Fruit fly (Drosophila melanogaster) whole organism: ENCODE data around the gene slow.

Experiments used
- CG8478 ChIP-seq: fragments of >200 bp; optimal IDR thresholded peaks from 2 replicates; lab custom pipeline; 2018; ENCODE audit warnings: inconsistent platforms
- Dll ChIP-seq: fragments of >200 bp; optimal IDR thresholded peaks from 2 replicates; lab custom pipeline; 2017
- EcR ChIP-seq, 2 experiments: fragments of >200 bp; optimal IDR thresholded peaks; 2 replicates each; lab custom pipeline; 2017; ENCODE audit warnings: missing biosample characterization in 2 of 2, missing genetic modification characterization in 2 of 2, missing genetic modification reagents in 2 of 2
- pan ChIP-seq: fragments of >200 bp; optimal IDR thresholded peaks from 2 replicates; lab custom pipeline; 2017
- psq ChIP-seq: fragments of >200 bp; optimal IDR thresholded peaks from 2 replicates; lab custom pipeline; 2017
- usp ChIP-seq: fragments of >200 bp; optimal IDR thresholded peaks from 2 replicates; lab custom pipeline; 2017; ENCODE audit warnings: missing biosample characterization, missing genetic modification characterization, mixed read lengths

The slow gene

DNA sequence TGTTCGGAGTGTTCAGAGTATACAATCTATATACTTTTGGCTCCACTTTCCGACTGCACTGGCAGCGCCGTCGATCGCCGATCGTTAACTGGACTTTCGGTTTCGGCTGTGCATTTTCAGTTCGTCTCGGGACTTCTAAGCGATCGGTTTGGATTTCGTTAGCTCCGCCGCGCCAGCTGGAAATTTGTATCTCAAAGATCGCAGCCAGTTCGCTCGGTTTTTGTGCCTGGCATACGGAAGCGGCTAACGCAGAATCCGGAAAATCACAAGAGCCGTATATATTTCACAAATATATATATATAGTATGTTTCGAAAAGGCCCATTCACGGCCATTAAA, at the start of gene slow:
Gene slow, plus strand, starts transcription at position 117 of the 337 bp plus-strand sequence.
- TF ChIP-seq usp (GFP tag; lab: Kevin White, UChicago) (no peak), EcR (GFP tag; optimal IDR thresholded peaks at IDR 0.05; lab: Kevin White, UChicago) (no peak), pan (lab: Kevin White, UChicago) (no peak)

DNA sequence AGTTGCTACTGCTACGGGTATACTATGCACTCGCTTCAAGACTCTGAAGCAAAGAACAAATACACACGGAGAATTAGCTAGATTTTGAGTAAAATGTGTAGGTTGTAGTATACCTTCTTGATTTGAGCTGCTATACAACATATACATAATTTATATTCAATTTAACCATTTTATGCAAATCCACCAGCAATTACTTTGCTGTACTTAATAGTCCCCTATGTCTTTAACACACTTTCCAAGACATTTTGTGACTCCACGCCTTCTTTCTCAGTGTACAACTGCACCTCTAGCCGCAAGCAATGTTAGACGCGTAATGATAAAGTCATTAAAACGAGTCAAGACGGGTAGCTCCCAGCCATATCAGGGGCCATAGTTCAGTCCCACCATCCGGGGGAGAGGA, 47.7 kb upstream of the slow start:
- no peak for TF ChIP-seq CG8478 (lab: Kevin White, UChicago)
- TF ChIP-seq usp (GFP tag; lab: Kevin White, UChicago), result no peak
- no peak for TF ChIP-seq EcR (GFP tag; optimal IDR thresholded peaks at IDR 0.05; lab: Kevin White, UChicago)
- TF ChIP-seq pan (lab: Kevin White, UChicago), result no peak
- TF ChIP-seq Dll (lab: Kevin White, UChicago), result no peak
- no peak for TF ChIP-seq psq (lab: Kevin White, UChicago)

dm6 chr3L:4339525-4339924, 44.7 kb upstream of the slow start:
- no peak for TF ChIP-seq Dll (lab: Kevin White, UChicago)
- no peak for TF ChIP-seq usp (GFP tag; lab: Kevin White, UChicago)
- no peak for TF ChIP-seq CG8478 (lab: Kevin White, UChicago)
- TF ChIP-seq psq (lab: Kevin White, UChicago), result no peak
- no peak for TF ChIP-seq pan (lab: Kevin White, UChicago)
- TF ChIP-seq EcR (GFP tag; optimal IDR thresholded peaks at IDR 0.05; lab: Kevin White, UChicago), result no peak

dm6 chr3L:4340227-4340626, 44.0 kb upstream of the slow start:
- no peak for TF ChIP-seq CG8478 (lab: Kevin White, UChicago)
- no peak for TF ChIP-seq Dll (lab: Kevin White, UChicago)
- no peak for TF ChIP-seq usp (GFP tag; lab: Kevin White, UChicago)
- TF ChIP-seq pan (lab: Kevin White, UChicago), result no peak
- TF ChIP-seq EcR (GFP tag; optimal IDR thresholded peaks at IDR 0.05; lab: Kevin White, UChicago), result no peak

DNA sequence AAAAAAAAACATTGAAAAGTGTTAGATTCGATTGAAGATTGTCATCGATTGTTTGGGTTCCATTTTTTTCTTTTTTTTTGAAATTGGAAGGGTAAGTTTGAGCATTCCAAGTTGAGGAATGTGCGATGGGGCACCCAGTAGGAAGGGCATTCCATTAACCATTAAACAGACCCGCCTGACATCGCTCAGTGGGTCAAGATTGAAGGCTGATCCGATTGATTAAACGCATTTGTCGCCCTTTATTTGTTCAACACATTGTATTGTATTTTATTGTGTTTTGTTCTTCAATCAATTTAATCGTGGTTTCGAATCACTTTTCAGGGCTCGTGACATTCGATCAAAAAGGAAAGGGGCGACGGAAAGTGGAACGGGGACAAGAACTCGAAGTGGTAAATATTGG, 43.2 kb upstream of the slow start:
- TF ChIP-seq usp (GFP tag; lab: Kevin White, UChicago), result no peak
- TF ChIP-seq pan (lab: Kevin White, UChicago), result no peak
- no peak for TF ChIP-seq psq (lab: Kevin White, UChicago)
- no peak for TF ChIP-seq Dll (lab: Kevin White, UChicago)
- no peak for TF ChIP-seq CG8478 (lab: Kevin White, UChicago)
- TF ChIP-seq EcR (GFP tag; optimal IDR thresholded peaks at IDR 0.05; lab: Kevin White, UChicago), result no peak

DNA sequence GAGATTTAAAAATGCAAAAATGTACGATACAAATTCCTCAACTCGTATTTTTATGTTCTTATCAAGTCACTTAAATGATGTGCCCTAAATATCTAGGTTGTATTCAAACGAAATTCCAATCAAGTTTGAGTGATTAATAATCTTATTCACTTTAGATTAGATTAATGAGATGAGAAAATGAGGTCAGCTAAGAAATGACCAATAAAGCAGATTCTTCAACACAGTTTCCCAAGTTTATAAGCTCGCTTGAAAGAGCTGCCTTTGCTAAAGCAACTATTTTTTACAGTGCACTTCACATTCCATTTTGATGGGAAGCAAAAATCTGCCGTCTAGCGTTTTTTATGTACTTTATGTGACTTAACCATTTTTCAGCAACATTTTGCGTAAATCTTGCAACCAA, 37.9 kb upstream of the slow start:
- TF ChIP-seq psq (lab: Kevin White, UChicago) (no peak), usp (GFP tag; lab: Kevin White, UChicago) (no peak), pan (lab: Kevin White, UChicago) (no peak), EcR (GFP tag; optimal IDR thresholded peaks at IDR 0.05; lab: Kevin White, UChicago) (no peak), Dll (lab: Kevin White, UChicago) (no peak), CG8478 (lab: Kevin White, UChicago) (no peak)

DNA sequence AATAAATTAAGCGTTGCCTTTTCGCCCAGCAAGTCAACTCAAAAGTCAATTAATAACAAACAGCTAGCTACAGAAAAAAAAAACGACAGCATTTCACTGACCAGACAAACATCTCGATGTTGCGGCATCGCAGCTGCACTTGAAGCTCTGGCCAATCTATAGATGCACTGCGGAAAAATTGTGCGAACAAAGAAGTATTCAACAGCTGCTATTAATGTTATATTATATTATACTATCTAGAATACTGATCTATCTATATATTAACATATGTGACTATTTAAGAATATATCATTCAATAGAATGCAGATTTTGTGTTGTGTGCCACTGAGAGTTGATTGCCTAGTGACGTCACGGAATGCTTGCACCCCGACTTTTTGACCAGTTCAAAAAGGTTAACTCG, 36.2 kb upstream of the slow start:
- TF ChIP-seq usp (GFP tag; lab: Kevin White, UChicago), result no peak
- no peak for TF ChIP-seq EcR (GFP tag; optimal IDR thresholded peaks at IDR 0.05; lab: Kevin White, UChicago)
- no peak for TF ChIP-seq Dll (lab: Kevin White, UChicago)
- no peak for TF ChIP-seq pan (lab: Kevin White, UChicago)
- TF ChIP-seq CG8478 (lab: Kevin White, UChicago), result no peak
- TF ChIP-seq psq (lab: Kevin White, UChicago), result no peak

DNA sequence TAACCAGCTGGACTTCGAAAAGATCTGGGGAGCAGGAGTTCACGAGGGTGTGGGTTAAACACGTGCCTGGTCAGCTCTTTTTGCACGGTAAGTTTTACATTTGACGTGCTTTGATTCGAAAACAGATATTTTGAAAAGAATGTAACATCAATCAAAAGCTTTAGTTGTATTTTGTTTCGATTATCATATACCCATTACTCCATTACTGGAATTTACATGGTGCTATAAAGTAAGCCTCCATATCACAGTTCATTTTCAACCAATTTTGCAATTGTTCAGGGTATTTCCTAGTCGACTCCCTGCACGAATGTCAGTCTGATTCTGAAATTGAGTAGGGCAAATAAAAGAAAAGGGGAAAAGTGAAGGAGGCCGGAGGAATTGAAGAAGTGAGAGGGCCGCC, 35.4 kb upstream of the slow start:
- no peak for TF ChIP-seq usp (GFP tag; lab: Kevin White, UChicago)
- no peak for TF ChIP-seq pan (lab: Kevin White, UChicago)

DNA sequence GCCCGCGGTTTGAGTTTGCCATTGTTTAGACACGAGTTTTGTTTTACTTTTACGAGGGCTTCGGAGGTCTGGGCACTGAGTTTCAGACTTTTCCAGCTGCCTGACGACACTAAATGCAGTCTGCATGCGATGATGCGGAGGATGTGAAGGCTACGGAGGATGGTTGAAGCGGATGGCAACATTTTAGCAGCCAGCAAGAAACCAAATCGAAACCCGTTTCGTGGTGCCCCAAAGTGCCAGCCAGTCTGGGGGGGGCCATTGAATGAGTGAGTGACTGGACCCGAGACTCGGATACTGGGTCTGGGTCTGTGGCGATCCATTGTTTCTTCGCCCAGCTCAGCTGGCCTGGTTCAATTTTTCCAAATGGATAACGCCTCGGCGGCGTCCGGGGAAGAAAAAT, 34.9 kb upstream of the slow start:
- no peak for TF ChIP-seq psq (lab: Kevin White, UChicago)
- TF ChIP-seq CG8478 (lab: Kevin White, UChicago), result no peak

DNA sequence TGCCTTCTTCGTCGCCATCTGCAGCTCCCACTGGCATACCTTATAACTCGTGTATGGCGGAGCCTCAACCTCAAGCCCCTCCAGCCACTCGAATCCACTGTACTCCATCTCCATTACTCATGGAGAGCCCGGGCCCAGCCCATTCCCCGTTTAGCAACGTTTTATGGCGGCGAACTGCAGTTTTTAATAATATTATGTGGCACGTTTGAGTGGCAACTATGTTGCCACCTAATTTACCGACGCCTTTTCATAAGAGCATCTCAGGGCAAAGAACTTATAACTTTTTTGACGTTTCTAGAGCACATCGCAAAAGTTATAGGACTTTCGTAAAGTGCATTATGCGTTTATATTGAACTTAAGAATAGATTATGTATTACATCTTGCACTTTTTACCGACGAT, 32.2 kb upstream of the slow start:
- TF ChIP-seq CG8478 (lab: Kevin White, UChicago), result no peak
- TF ChIP-seq EcR (GFP tag; optimal IDR thresholded peaks at IDR 0.05; lab: Kevin White, UChicago), result no peak
- TF ChIP-seq Dll (lab: Kevin White, UChicago), result no peak
- TF ChIP-seq usp (GFP tag; lab: Kevin White, UChicago), result no peak
- TF ChIP-seq pan (lab: Kevin White, UChicago), result no peak
- TF ChIP-seq psq (lab: Kevin White, UChicago), result no peak

- no peak for TF ChIP-seq usp (GFP tag; lab: Kevin White, UChicago)
- TF ChIP-seq pan (lab: Kevin White, UChicago), result no peak
- TF ChIP-seq CG8478 (lab: Kevin White, UChicago), result no peak
- TF ChIP-seq psq (lab: Kevin White, UChicago), result no peak
- TF ChIP-seq EcR (GFP tag; optimal IDR thresholded peaks at IDR 0.05; lab: Kevin White, UChicago), result no peak
- TF ChIP-seq Dll (lab: Kevin White, UChicago), result no peak
Observed at dm6 chr3L:4352649-4353048, 31.6 kb upstream of the slow start.

DNA sequence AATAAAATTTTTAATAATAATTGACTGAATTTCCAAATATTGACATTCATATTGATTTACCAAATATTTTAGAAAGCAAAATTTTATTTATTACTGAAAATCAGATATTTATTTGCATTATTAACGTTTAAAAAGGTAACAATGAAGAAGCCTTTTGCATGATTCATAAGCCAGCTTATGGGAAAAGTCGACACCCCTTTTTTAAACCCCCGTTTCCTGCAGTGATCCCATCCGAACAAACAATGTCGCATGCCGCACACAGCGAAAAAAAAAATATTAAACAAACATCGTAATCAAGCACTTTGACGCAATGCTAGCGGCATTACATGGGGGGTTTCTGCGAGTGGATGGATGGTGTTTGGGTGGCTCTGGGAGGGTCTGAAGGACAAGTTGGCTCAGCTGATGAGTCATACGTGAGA, 30.6 kb upstream of the slow start:
- no peak for TF ChIP-seq psq (lab: Kevin White, UChicago)
- TF ChIP-seq EcR (GFP tag; optimal IDR thresholded peaks at IDR 0.05; lab: Kevin White, UChicago), result no peak
- no peak for TF ChIP-seq usp (GFP tag; lab: Kevin White, UChicago)
- TF ChIP-seq CG8478 (lab: Kevin White, UChicago), result no peak
- TF ChIP-seq Dll (lab: Kevin White, UChicago), result no peak
- no peak for TF ChIP-seq pan (lab: Kevin White, UChicago)
